Fruit fly (Drosophila melanogaster) whole organism, prepupa: ENCODE data around the gene CG46525.

Experiments used
- Blimp-1 ChIP-seq: fragments of 200-800 bp; sonication (Bioruptor generic); optimal IDR thresholded peaks from 3 replicates; lab custom pipeline; 2017; ENCODE audit warnings: missing biosample characterization, missing genetic modification characterization, mild to moderate bottlenecking, moderate library complexity, missing genetic modification reagents
- CG32006 ChIP-seq: fragments of 200-800 bp; sonication (Bioruptor generic); optimal IDR thresholded peaks from 3 replicates; lab custom pipeline; 2017; ENCODE audit warnings: missing biosample characterization, mild to moderate bottlenecking, missing genetic modification characterization
- CG6792 ChIP-seq: fragments of 200-800 bp; sonication (Bioruptor generic); optimal IDR thresholded peaks from 3 replicates; lab custom pipeline; 2016; ENCODE audit warnings: missing biosample characterization, missing genetic modification characterization
- Eip78C ChIP-seq: fragments of 200-800 bp; sonication (Bioruptor generic); peaks from one replicate; lab custom pipeline; 2016; ENCODE audit warnings: missing biosample characterization, missing genetic modification characterization
- Met ChIP-seq: fragments of 200-800 bp; sonication (Bioruptor generic); optimal IDR thresholded peaks from 3 replicates; lab custom pipeline; 2016; ENCODE audit warnings: missing biosample characterization, missing genetic modification characterization
- achi ChIP-seq: fragments of 200-800 bp; sonication (Bioruptor generic); optimal IDR thresholded peaks from 3 replicates; lab custom pipeline; 2016; ENCODE audit warnings: missing biosample characterization, missing genetic modification characterization
- dac ChIP-seq: fragments of 200-800 bp; sonication (Bioruptor generic); optimal IDR thresholded peaks from 2 replicates; lab custom pipeline; 2017; ENCODE audit warnings: missing biosample characterization, mild to moderate bottlenecking, missing genetic modification characterization
- lz ChIP-seq: fragments of 200-800 bp; sonication (Bioruptor generic); optimal IDR thresholded peaks from 3 replicates; lab custom pipeline; 2016; ENCODE audit warnings: missing biosample characterization, missing genetic modification characterization
- ss ChIP-seq, 2 experiments: fragments of 200-800 bp; sonication (Bioruptor generic); optimal IDR thresholded peaks; 2 replicates in 1 of 2; 3 replicates in 1 of 2; lab custom pipeline; 2017 to 2018; ENCODE audit warnings: mild to moderate bottlenecking in 2 of 2, missing biosample characterization in 2 of 2, missing genetic modification characterization in 2 of 2, moderate library complexity in 1 of 2
- topi ChIP-seq: fragments of 200-800 bp; sonication (Bioruptor generic); optimal IDR thresholded peaks from 3 replicates; lab custom pipeline; 2016; ENCODE audit warnings: missing biosample characterization, missing genetic modification characterization

DNA sequence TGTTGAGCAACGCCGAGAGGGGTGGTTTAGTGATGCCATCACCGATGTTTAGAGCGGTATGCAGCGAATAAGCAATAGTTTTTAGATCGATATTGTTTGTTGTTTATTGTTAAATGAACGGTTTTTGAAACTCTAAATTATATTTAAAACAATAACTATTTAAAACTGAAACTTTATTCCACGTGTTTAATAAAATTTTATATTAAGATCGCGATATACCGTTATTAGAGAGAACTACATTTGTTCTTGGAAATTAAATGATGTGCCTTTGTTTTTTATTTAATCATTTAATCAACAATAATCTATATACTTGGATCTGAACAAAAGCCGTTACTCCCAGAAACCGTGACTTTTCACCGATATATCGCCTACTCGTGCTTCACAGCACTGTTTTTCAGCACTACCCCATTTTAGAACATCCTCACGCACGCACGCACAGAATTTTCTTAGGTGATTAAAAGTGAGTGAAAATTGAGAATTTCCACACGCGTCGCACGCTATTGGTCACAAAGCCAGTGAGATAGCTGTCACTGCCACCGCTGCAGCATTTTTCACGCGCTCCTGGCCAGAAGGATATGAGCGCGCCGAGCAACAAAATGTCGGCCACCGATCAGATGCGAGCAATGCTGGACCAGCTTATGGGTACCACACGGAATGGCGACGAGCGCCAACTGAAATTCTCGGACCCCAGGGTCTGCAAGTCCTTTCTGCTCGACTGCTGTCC is 39.0 kb downstream of the CG46525 start, which contains the start of the genes U4-U6-60K and CG7564:
- TF ChIP-seq Blimp-1 (GFP tag; lab: Kevin White, UChicago) (no peak), lz (GFP tag; lab: Kevin White, UChicago) (peak; percentile 60), dac (no peak), topi (peak; percentile 75), CG6792 (GFP tag; lab: Kevin White, UChicago) (peak; percentile 39), ss (GFP tag; optimal IDR thresholded peaks at IDR 0.05; lab: Kevin White, UChicago) (no peak), achi (GFP tag; lab: Kevin White, UChicago) (peak; percentile 59), Met (GFP tag; lab: Kevin White, UChicago) (no peak), CG32006 (GFP tag; lab: Kevin White, UChicago) (peak; percentile 61), Eip78C (GFP tag; lab: Kevin White, UChicago) (peak; percentile 78)
